Fruit fly (Drosophila melanogaster): ENCODE measurements around the gene RpS3.

DNA sequence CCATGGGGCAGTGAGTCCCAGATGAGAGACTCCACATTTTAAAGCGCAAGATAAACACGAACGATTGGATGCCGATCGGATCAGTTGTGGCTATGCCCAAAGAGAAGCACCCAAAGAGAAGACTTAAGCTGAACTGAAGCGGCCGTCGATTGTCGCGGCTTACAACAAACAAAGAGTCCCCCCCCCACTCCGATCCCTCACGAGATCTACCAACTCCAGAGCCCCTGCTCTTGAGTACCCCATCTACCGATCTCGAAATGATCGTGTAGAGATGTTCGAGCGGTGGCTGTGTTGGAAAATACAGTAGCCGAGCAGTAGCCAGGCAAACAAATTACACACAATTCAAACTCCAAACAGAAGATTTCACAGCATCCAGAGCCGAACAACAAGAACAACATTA lies 32.9 kb upstream of the RpS3 start:
- TF ChIP-seq gl (tag; optimal IDR thresholded peaks at IDR 0.05) (no peak), CG15710 (tag; optimal IDR thresholded peaks at IDR 0.05) (no peak), Ets98B (GFP tag; IDR thresholded peaks at IDR 0.05) (no peak)

Measured in whole organism, pupa.